Fruit fly (Drosophila melanogaster) whole organism, embryonic: ENCODE results near the gene CG10761.

Experiments
- CG10959 ChIP-seq: fragments of 200-800 bp; sonication (Bioruptor generic); IDR thresholded peaks from 2 replicates; pipeline ENCODE4 v1.3.6; 2022; ENCODE audit warnings: missing biosample characterization, missing genetic modification characterization
- CG11560 ChIP-seq: fragments of 200-800 bp; sonication (Bioruptor generic); IDR thresholded peaks from 3 replicates; pipeline ENCODE4 v1.3.6; 2022; ENCODE audit warnings: missing biosample characterization, missing genetic modification characterization
- CG11723 ChIP-seq: fragments of 200-800 bp; sonication (Bioruptor generic); optimal IDR thresholded peaks from 2 replicates; lab custom pipeline; 2017; ENCODE audit warnings: missing biosample characterization, mild to moderate bottlenecking, missing genetic modification characterization
- CG12071 ChIP-seq: fragments of 200-800 bp; sonication (Bioruptor generic); optimal IDR thresholded peaks from 3 replicates; lab custom pipeline; 2018; ENCODE audit warnings: missing biosample characterization, mild to moderate bottlenecking, missing genetic modification characterization
- CG12744 ChIP-seq: fragments of 200-800 bp; sonication (Bioruptor generic); optimal IDR thresholded peaks from 2 replicates; lab custom pipeline; 2016; ENCODE audit warnings: missing biosample characterization, missing genetic modification characterization
- CG13894 ChIP-seq: fragments of 200-800 bp; sonication (Bioruptor generic); optimal IDR thresholded peaks from 3 replicates; lab custom pipeline; 2018; ENCODE audit warnings: missing biosample characterization, mild to moderate bottlenecking, missing genetic modification characterization, moderate library complexity
- CG16815 ChIP-seq: fragments of 200-800 bp; sonication (Bioruptor generic); optimal IDR thresholded peaks from 3 replicates; lab custom pipeline; 2017; ENCODE audit warnings: missing biosample characterization, mild to moderate bottlenecking, missing genetic modification characterization
- CG17612 ChIP-seq: fragments of 200-800 bp; sonication (Bioruptor generic); IDR thresholded peaks from 2 replicates; pipeline ENCODE4 v1.3.6; 2022; ENCODE audit warnings: missing biosample characterization, missing genetic modification characterization
- CG18599 ChIP-seq: fragments of 200-800 bp; sonication (Bioruptor generic); optimal IDR thresholded peaks from 3 replicates; lab custom pipeline; 2017; ENCODE audit warnings: missing biosample characterization, missing genetic modification characterization, mild to moderate bottlenecking, moderate library complexity, missing genetic modification reagents
- CG2116 ChIP-seq: fragments of 200-800 bp; sonication (Bioruptor generic); optimal IDR thresholded peaks from 3 replicates; lab custom pipeline; 2018; ENCODE audit warnings: missing biosample characterization, mild to moderate bottlenecking, missing genetic modification characterization
- CG2129 ChIP-seq: fragments of 200-800 bp; sonication (Bioruptor generic); IDR thresholded peaks from 2 replicates; pipeline ENCODE4 v1.3.6; 2022; ENCODE audit warnings: missing biosample characterization, missing genetic modification characterization; ENCODE audit not compliant: partially characterized antibody
- CG3838 ChIP-seq: fragments of 200-800 bp; sonication (Bioruptor generic); optimal IDR thresholded peaks from 3 replicates; lab custom pipeline; 2016; ENCODE audit warnings: missing biosample characterization, missing genetic modification characterization
- CG5245 ChIP-seq: fragments of 200-800 bp; sonication (Bioruptor generic); optimal IDR thresholded peaks from 3 replicates; lab custom pipeline; 2016; ENCODE audit warnings: missing biosample characterization, missing genetic modification characterization
- CG6791 ChIP-seq: fragments of 200-800 bp; sonication (Bioruptor generic); IDR thresholded peaks from 3 replicates; pipeline ENCODE4 v1.3.6; 2022; ENCODE audit warnings: missing biosample characterization, missing genetic modification characterization; ENCODE audit not compliant: partially characterized antibody
- CG7839 ChIP-seq: fragments of 200-800 bp; sonication (Bioruptor generic); optimal IDR thresholded peaks from 3 replicates; lab custom pipeline; 2018; ENCODE audit warnings: missing biosample characterization, mild to moderate bottlenecking, missing genetic modification characterization, moderate library complexity
- CG9876 ChIP-seq: fragments of 200-800 bp; sonication (Bioruptor generic); optimal IDR thresholded peaks from 2 replicates; lab custom pipeline; 2016; ENCODE audit warnings: missing biosample characterization, missing genetic modification characterization
- D19A ChIP-seq: fragments of 200-800 bp; optimal IDR thresholded peaks from 3 replicates; lab custom pipeline; 2019; ENCODE audit warnings: missing biosample characterization, mild to moderate bottlenecking, missing genetic modification characterization, moderate library complexity
- HHEX ChIP-seq: fragments of 200-800 bp; sonication (Bioruptor generic); optimal IDR thresholded peaks from 3 replicates; lab custom pipeline; 2017; ENCODE audit warnings: missing biosample characterization, mild to moderate bottlenecking, missing genetic modification characterization, missing genetic modification reagents
- HLH54F ChIP-seq: fragments of 200-800 bp; sonication (Bioruptor generic); optimal IDR thresholded peaks from 3 replicates; lab custom pipeline; 2016; ENCODE audit warnings: missing biosample characterization, missing genetic modification characterization
- Hmx ChIP-seq: fragments of 200-800 bp; sonication (Bioruptor generic); optimal IDR thresholded peaks from 2 replicates; lab custom pipeline; 2016; ENCODE audit warnings: missing biosample characterization, missing genetic modification characterization
- Hr3 ChIP-seq: fragments of 200-800 bp; sonication (Bioruptor generic); optimal IDR thresholded peaks from 3 replicates; lab custom pipeline; 2016; ENCODE audit warnings: missing biosample characterization, missing genetic modification characterization
- Hr39 ChIP-seq: fragments of >200 bp; optimal IDR thresholded peaks from 2 replicates; lab custom pipeline; 2017
- NC2α ChIP-seq: fragments of 200-800 bp; sonication (Bioruptor generic); optimal IDR thresholded peaks from 2 replicates; lab custom pipeline; 2016; ENCODE audit warnings: missing biosample characterization, missing genetic modification characterization
- NC2β ChIP-seq: fragments of 200-800 bp; sonication (Bioruptor generic); optimal IDR thresholded peaks from 2 replicates; lab custom pipeline; 2016; ENCODE audit warnings: missing biosample characterization, missing genetic modification characterization
- Spps ChIP-seq: fragments of 200-800 bp; sonication (Bioruptor generic); optimal IDR thresholded peaks from 2 replicates; lab custom pipeline; 2018; ENCODE audit warnings: missing biosample characterization, mild to moderate bottlenecking, missing genetic modification characterization
- Sry-β ChIP-seq: fragments of 200-800 bp; sonication (Bioruptor generic); optimal IDR thresholded peaks from 2 replicates; lab custom pipeline; 2018; ENCODE audit warnings: missing biosample characterization, mild to moderate bottlenecking, missing genetic modification characterization, moderate library complexity
- Sry-δ ChIP-seq: fragments of 200-800 bp; sonication (Bioruptor generic); optimal IDR thresholded peaks from 2 replicates; lab custom pipeline; 2016; ENCODE audit warnings: missing biosample characterization, missing genetic modification characterization
- Xrp1 ChIP-seq: fragments of 200-800 bp; sonication (Bioruptor generic); IDR thresholded peaks from 2 replicates; pipeline ENCODE4 v1.3.6; 2022; ENCODE audit warnings: missing biosample characterization, missing genetic modification characterization
- YL-1 ChIP-seq: fragments of 200-800 bp; sonication (Bioruptor generic); optimal IDR thresholded peaks from 3 replicates; lab custom pipeline; 2017; ENCODE audit warnings: missing biosample characterization, mild to moderate bottlenecking, missing genetic modification characterization
- cg ChIP-seq: fragments of 200-800 bp; sonication (Bioruptor generic); optimal IDR thresholded peaks from 3 replicates; lab custom pipeline; 2019; ENCODE audit warnings: missing biosample characterization, mild to moderate bottlenecking, missing genetic modification characterization, moderate library complexity
- crp ChIP-seq, 2 experiments: fragments of 200-800 bp; sonication (Bioruptor generic); optimal IDR thresholded peaks; 2 replicates in 1 of 2; 3 replicates in 1 of 2; lab custom pipeline; 2017; ENCODE audit warnings: missing biosample characterization in 2 of 2, missing genetic modification characterization in 2 of 2, mild to moderate bottlenecking in 1 of 2, moderate library complexity in 1 of 2
- da ChIP-seq: fragments of 200-800 bp; sonication (Bioruptor generic); optimal IDR thresholded peaks from 2 replicates; lab custom pipeline; 2016; ENCODE audit warnings: missing biosample characterization, missing genetic modification characterization
- dm ChIP-seq: fragments of 200-800 bp; sonication (Bioruptor generic); optimal IDR thresholded peaks from 3 replicates; lab custom pipeline; 2016; ENCODE audit warnings: missing biosample characterization, missing genetic modification characterization
- gcm ChIP-seq: fragments of 200-800 bp; sonication (Bioruptor generic); optimal IDR thresholded peaks from 2 replicates; lab custom pipeline; 2019; ENCODE audit warnings: missing biosample characterization, mild to moderate bottlenecking, missing genetic modification characterization, moderate library complexity
- gro ChIP-seq: fragments of 200-800 bp; sonication (Bioruptor generic); optimal IDR thresholded peaks from 2 replicates; lab custom pipeline; 2016; ENCODE audit warnings: missing biosample characterization, missing genetic modification characterization
- gsb-n ChIP-seq: fragments of 200-800 bp; sonication (Bioruptor generic); optimal IDR thresholded peaks from 3 replicates; lab custom pipeline; 2018; ENCODE audit warnings: missing biosample characterization, mild to moderate bottlenecking, missing genetic modification characterization
- hkb ChIP-seq, 2 experiments: fragments of 200-800 bp in 1 of 2; fragments of >200 bp in 1 of 2; sonication (Bioruptor generic) in 1 of 2; IDR thresholded peaks in 1 of 2; optimal IDR thresholded peaks in 1 of 2; 2 replicates each; pipeline versions ENCODE4 v1.3.6 to Lab custom; 2017 to 2022; ENCODE audit warnings: missing biosample characterization in 1 of 2, missing genetic modification characterization in 1 of 2
- jigr1 ChIP-seq: fragments of 200-800 bp; sonication (Bioruptor generic); IDR thresholded peaks from 3 replicates; pipeline ENCODE4 v1.3.6; 2022; ENCODE audit warnings: missing biosample characterization, missing genetic modification characterization
- lola ChIP-seq, 3 experiments: fragments of >200 bp in 2 of 3; fragments of 200-800 bp in 1 of 3; sonication (Bioruptor generic) in 1 of 3; optimal IDR thresholded peaks; 2 replicates each; lab custom pipeline; 2017 to 2019; ENCODE audit warnings: missing biosample characterization in 3 of 3, missing genetic modification characterization in 3 of 3, mild to moderate bottlenecking in 1 of 3, moderate library complexity in 1 of 3
- pb ChIP-seq: fragments of 200-800 bp; sonication (Bioruptor generic); optimal IDR thresholded peaks from 3 replicates; lab custom pipeline; 2016; ENCODE audit warnings: missing biosample characterization, missing genetic modification characterization
- peb ChIP-seq: fragments of 200-800 bp; sonication (Bioruptor generic); IDR thresholded peaks from 2 replicates; pipeline ENCODE4 v1.3.6; 2022; ENCODE audit warnings: missing biosample characterization, missing genetic modification characterization
- repo ChIP-seq: fragments of 200-800 bp; sonication (Bioruptor generic); optimal IDR thresholded peaks from 2 replicates; lab custom pipeline; 2016; ENCODE audit warnings: missing biosample characterization, missing genetic modification characterization
- rib ChIP-seq: fragments of 200-800 bp; sonication (Bioruptor generic); IDR thresholded peaks from 2 replicates; pipeline ENCODE4 v1.3.6; 2022; ENCODE audit warnings: missing biosample characterization, missing genetic modification characterization
- schlank ChIP-seq: fragments of 200-800 bp; sonication (Bioruptor generic); optimal IDR thresholded peaks from 2 replicates; lab custom pipeline; 2018; ENCODE audit warnings: missing biosample characterization, mild to moderate bottlenecking, missing genetic modification characterization
- sd ChIP-seq: fragments of 200-800 bp; sonication (Bioruptor generic); optimal IDR thresholded peaks from 3 replicates; lab custom pipeline; 2018; ENCODE audit warnings: missing biosample characterization, mild to moderate bottlenecking, missing genetic modification characterization, moderate library complexity
- ssp ChIP-seq: fragments of 200-800 bp; sonication (Bioruptor generic); IDR thresholded peaks from 2 replicates; pipeline ENCODE4 v1.3.6; 2022; ENCODE audit warnings: missing biosample characterization, missing genetic modification characterization
- tin ChIP-seq: fragments of 200-800 bp; sonication (Bioruptor generic); optimal IDR thresholded peaks from 3 replicates; lab custom pipeline; 2016; ENCODE audit warnings: missing biosample characterization, missing genetic modification characterization
- trem ChIP-seq: fragments of 200-800 bp; optimal IDR thresholded peaks from 3 replicates; lab custom pipeline; 2019; ENCODE audit warnings: missing biosample characterization, mild to moderate bottlenecking, missing genetic modification characterization, moderate library complexity
- unpg ChIP-seq: fragments of 200-800 bp; sonication (Bioruptor generic); optimal IDR thresholded peaks from 3 replicates; lab custom pipeline; 2018; ENCODE audit warnings: missing biosample characterization, mild to moderate bottlenecking, missing genetic modification characterization, moderate library complexity
- vfl ChIP-seq: fragments of 200-800 bp; sonication (Bioruptor generic); optimal IDR thresholded peaks from 2 replicates; lab custom pipeline; 2016; ENCODE audit warnings: missing biosample characterization, missing genetic modification characterization

CG10761 gene

dm6 chrX:8196598-8197228 is 34.1 kb upstream of the CG10761 start (continued):
- TF ChIP-seq Hr3 (GFP tag; lab: Kevin White, UChicago): no peak
- TF ChIP-seq vfl (GFP tag; lab: Kevin White, UChicago): no peak
- TF ChIP-seq peb: no peak
- no peak for TF ChIP-seq Hr39
- no peak for TF ChIP-seq da (GFP tag; lab: Kevin White, UChicago)
- TF ChIP-seq schlank (tag; lab: Kevin White, UChicago): no peak
- TF ChIP-seq rib: no peak
- TF ChIP-seq CG3838 (GFP tag; lab: Kevin White, UChicago): no peak
- no peak for TF ChIP-seq CG16815 (GFP tag; lab: Kevin White, UChicago)
- TF ChIP-seq Xrp1 (GFP tag; lab: Robert Waterston, UW): peak; percentile 53; the same call in 1 of the 2 replicates
- peak; percentile 49 for TF ChIP-seq unpg (GFP tag; lab: Kevin White, UChicago)
- no peak for TF ChIP-seq Spps
- TF ChIP-seq CG5245: peak; percentile 21
- TF ChIP-seq Hmx (GFP tag; lab: Kevin White, UChicago): no peak
- peak; percentile 33 for TF ChIP-seq tin (GFP tag; lab: Kevin White, UChicago)
- TF ChIP-seq cg: no peak
- no peak for TF ChIP-seq hkb (optimal IDR thresholded peaks at IDR 0.05; lab: Kevin White, UChicago)
- TF ChIP-seq hkb (GFP tag; IDR thresholded peaks at IDR 0.05; lab: Robert Waterston, UW): peak; percentile 83
- no peak for TF ChIP-seq gcm (GFP tag; lab: Kevin White, UChicago)
- TF ChIP-seq ssp (GFP tag; lab: Robert Waterston, UW): no peak
- no peak for TF ChIP-seq CG12744
- TF ChIP-seq HLH54F (GFP tag; lab: Kevin White, UChicago): peak; percentile 15
- no peak for TF ChIP-seq Sry-δ (GFP tag; lab: Kevin White, UChicago)
- no peak for TF ChIP-seq HHEX (GFP tag; lab: Kevin White, UChicago)
- peak; percentile 52; the same call in 1 of the 3 replicates for TF ChIP-seq CG11560 (tag; lab: Robert Waterston, UW)
- no peak for TF ChIP-seq gro
- no peak for TF ChIP-seq YL-1 (GFP tag; lab: Kevin White, UChicago)
- TF ChIP-seq lola (GFP tag; optimal IDR thresholded peaks at IDR 0.05; lab: Kevin White, UChicago): no peak
- TF ChIP-seq CG10959 (GFP tag; lab: Robert Waterston, UW): 0 out of 2 replicates have a peak, but pooled peaks have one; percentile 18
- no peak for TF ChIP-seq CG2116 (GFP tag; lab: Kevin White, UChicago)
- no peak for TF ChIP-seq trem (tag; lab: Kevin White, UChicago)
- TF ChIP-seq CG13894 (tag; lab: Kevin White, UChicago): no peak
- TF ChIP-seq pb (GFP tag; lab: Kevin White, UChicago): no peak
- TF ChIP-seq CG18599: no peak
- no peak for TF ChIP-seq CG9876
- peak; percentile 38 for TF ChIP-seq sd
- peak; percentile 47 for TF ChIP-seq CG12071
- no peak for TF ChIP-seq CG17612
- no peak for TF ChIP-seq D19A (tag; lab: Kevin White, UChicago)
- no peak for TF ChIP-seq repo (GFP tag; lab: Kevin White, UChicago)
- TF ChIP-seq CG11723: no peak
- no peak for TF ChIP-seq NC2α
- TF ChIP-seq dm (GFP tag; lab: Kevin White, UChicago): no peak
- TF ChIP-seq CG7839 (tag; lab: Kevin White, UChicago): peak; percentile 53
- TF ChIP-seq gsb-n (tag; lab: Kevin White, UChicago): no peak
- TF ChIP-seq CG6791 (GFP tag; lab: Robert Waterston, UW): no peak
- no peak for TF ChIP-seq NC2β (GFP tag; lab: Kevin White, UChicago)
- no peak for TF ChIP-seq CG2129 (GFP tag; lab: Robert Waterston, UW)
- 0 out of 3 replicates have a peak, but pooled peaks have one; percentile 17 for TF ChIP-seq jigr1 (GFP tag; lab: Robert Waterston, UW)
- TF ChIP-seq Sry-β (GFP tag; lab: Kevin White, UChicago): no peak
- no peak for TF ChIP-seq crp (GFP tag; optimal IDR thresholded peaks at IDR 0.05; lab: Kevin White, UChicago)
